Worm (Caenorhabditis elegans) whole organism, young adult: ENCODE results near the gene ttr-37.

ENCODE experiments used
- F23B12.7 ChIP-seq: sonication (generic microtip); optimal IDR thresholded peaks from 2 replicates; lab custom pipeline; 2017; ENCODE audit warnings: missing genetic modification characterization, mild to moderate bottlenecking, missing compliant biosample characterization, antibody characterized with exemption, moderate library complexity; ENCODE audit not compliant: insufficient read depth
- K11D2.4 ChIP-seq: fragments of 200-800 bp; sonication (Bioruptor generic); IDR thresholded peaks from 2 replicates; pipeline ENCODE4 v1.3.6; 2022; ENCODE audit warnings: missing genetic modification reagents, missing genetic modification characterization, missing compliant biosample characterization
- Y56A3A.18 ChIP-seq: fragments of 200-800 bp; sonication (Bioruptor generic); IDR thresholded peaks from 2 replicates; pipeline ENCODE4 v1.3.6; 2022; ENCODE audit warnings: missing genetic modification reagents, missing genetic modification characterization, missing compliant biosample characterization
- athp-1 ChIP-seq: sonication (generic microtip); optimal IDR thresholded peaks from 2 replicates; lab custom pipeline; 2017; ENCODE audit warnings: mild to moderate bottlenecking, missing genetic modification characterization, missing compliant biosample characterization
- ceh-40 ChIP-seq: fragments of 200-800 bp; sonication (Bioruptor generic); IDR thresholded peaks from 2 replicates; pipeline ENCODE4 v1.3.6; 2022; ENCODE audit warnings: missing genetic modification characterization, missing compliant biosample characterization
- dpff-1 ChIP-seq: sonication (generic microtip); optimal IDR thresholded peaks from 2 replicates; lab custom pipeline; 2017; ENCODE audit warnings: mild to moderate bottlenecking, missing genetic modification characterization, missing compliant biosample characterization
- dpl-1 ChIP-seq: fragments of 150-350 bp; optimal IDR thresholded peaks from 2 replicates; lab custom pipeline; 2014; ENCODE audit warnings: missing biosample characterization, missing genetic modification reagents, missing genetic modification characterization
- lin-40 ChIP-seq: sonication (generic microtip); optimal IDR thresholded peaks from 2 replicates; lab custom pipeline; 2016; ENCODE audit warnings: missing genetic modification characterization, mild to moderate bottlenecking, missing compliant biosample characterization, missing genotype, missing genetic modification reagents
- nfya-1 ChIP-seq: sonication (generic microtip); optimal IDR thresholded peaks from 2 replicates; lab custom pipeline; 2017; ENCODE audit warnings: antibody characterized with exemption, missing compliant biosample characterization, missing genetic modification characterization, borderline replicate concordance; ENCODE audit not compliant: insufficient read depth
- pbrm-1 ChIP-seq: fragments of 200-800 bp; sonication (Bioruptor generic); IDR thresholded peaks from 2 replicates; pipeline ENCODE4 v1.3.6; 2022; ENCODE audit warnings: missing genetic modification reagents, missing genetic modification characterization, missing compliant biosample characterization
- snpc-4 ChIP-seq, 5 experiments: fragments of 150-350 bp in 1 of 5; sonication (generic microtip) in 4 of 5; optimal IDR thresholded peaks; 2 replicates each; lab custom pipeline; 2014 to 2018; ENCODE audit warnings: missing genetic modification characterization in 5 of 5, missing biosample characterization in 3 of 5, antibody characterized with exemption in 2 of 5, mild to moderate bottlenecking in 2 of 5, missing compliant biosample characterization in 2 of 5, missing genotype in 2 of 5, moderate library complexity in 2 of 5, missing genetic modification reagents in 1 of 5
- unc-62 ChIP-seq: fragments of 150-350 bp; optimal IDR thresholded peaks from 2 replicates; lab custom pipeline; 2014; ENCODE audit warnings: missing biosample characterization, missing genetic modification reagents, missing genetic modification characterization
- ztf-25 ChIP-seq: fragments of 200-800 bp; sonication (Bioruptor generic); IDR thresholded peaks from 2 replicates; pipeline ENCODE4 v1.3.6; 2022; ENCODE audit warnings: missing genetic modification reagents, missing genetic modification characterization, missing compliant biosample characterization

ce11 chrX:1371688-1372087 lies 34.7 kb upstream of the ttr-37 start, which contains the start of gene fbxa-190:
- no peak for TF ChIP-seq K11D2.4 (GFP tag; lab: Robert Waterston, UW)
- TF ChIP-seq nfya-1, result no peak
- no peak for TF ChIP-seq Y56A3A.18
- TF ChIP-seq unc-62, result no peak
- TF ChIP-seq pbrm-1, result no peak
- TF ChIP-seq ceh-40, result no peak
- no peak for TF ChIP-seq ztf-25 (GFP tag; lab: Robert Waterston, UW)
- no peak for TF ChIP-seq dpff-1 (tag; lab: Kevin White, UChicago)
- TF ChIP-seq snpc-4 (GFP tag; optimal IDR thresholded peaks at IDR 0.05; lab: Kevin White, UChicago), result no peak
- no peak for TF ChIP-seq snpc-4 (tag; optimal IDR thresholded peaks at IDR 0.05; lab: Kevin White, UChicago)
- TF ChIP-seq lin-40 (tag; lab: Kevin White, UChicago), result no peak
- no peak for TF ChIP-seq athp-1 (tag; lab: Kevin White, UChicago)
- no peak for TF ChIP-seq dpl-1
- TF ChIP-seq F23B12.7 (tag; lab: Kevin White, UChicago), result no peak
